Fruit fly (Drosophila melanogaster) whole organism, embryonic: ENCODE results near the gene path.
A peak's percentile ranks its signal among the peaks of the same experiment; 100 is the strongest.

ENCODE experiments used
- B-H1 ChIP-seq: fragments of 200-800 bp; sonication (Bioruptor generic); IDR thresholded peaks from 3 replicates; pipeline ENCODE4 v1.3.6; 2022; ENCODE audit warnings: missing biosample characterization, missing genetic modification characterization
- Bdp1 ChIP-seq: fragments of 200-800 bp; sonication (Bioruptor generic); optimal IDR thresholded peaks from 3 replicates; lab custom pipeline; 2016; ENCODE audit warnings: missing biosample characterization, missing genetic modification characterization
- Bgb ChIP-seq: fragments of 200-800 bp; sonication (Bioruptor generic); IDR thresholded peaks from 2 replicates; pipeline ENCODE4 v1.3.6; 2022; ENCODE audit warnings: missing biosample characterization, missing genetic modification characterization; ENCODE audit not compliant: partially characterized antibody
- CG10979 ChIP-seq: fragments of 200-800 bp; sonication (Bioruptor generic); optimal IDR thresholded peaks from 2 replicates; lab custom pipeline; 2018; ENCODE audit warnings: missing biosample characterization, mild to moderate bottlenecking, missing genetic modification characterization, moderate library complexity
- CG11247 ChIP-seq: fragments of 200-800 bp; sonication (Bioruptor generic); IDR thresholded peaks from 2 replicates; pipeline ENCODE4 v1.3.6; 2022; ENCODE audit warnings: missing biosample characterization, missing genetic modification characterization
- CG13287 ChIP-seq: fragments of 200-800 bp; sonication (Bioruptor generic); IDR thresholded peaks from 2 replicates; pipeline ENCODE4 v1.3.6; 2022; ENCODE audit warnings: missing biosample characterization, missing genetic modification characterization; ENCODE audit not compliant: partially characterized antibody
- CG13424 ChIP-seq: fragments of 200-800 bp; sonication (Bioruptor generic); optimal IDR thresholded peaks from 2 replicates; lab custom pipeline; 2019; ENCODE audit warnings: missing biosample characterization, mild to moderate bottlenecking, missing genetic modification characterization, moderate library complexity
- CG16813 ChIP-seq: fragments of 200-800 bp; sonication (Bioruptor generic); IDR thresholded peaks from 3 replicates; pipeline ENCODE4 v1.3.6; 2022; ENCODE audit warnings: missing biosample characterization, missing genetic modification characterization; ENCODE audit not compliant: partially characterized antibody
- CG17359 ChIP-seq: fragments of 200-800 bp; sonication (Bioruptor generic); optimal IDR thresholded peaks from 3 replicates; lab custom pipeline; 2018; ENCODE audit warnings: missing biosample characterization, mild to moderate bottlenecking, missing genetic modification characterization, moderate library complexity
- CG2199 ChIP-seq: fragments of 200-800 bp; sonication (Bioruptor generic); IDR thresholded peaks from 3 replicates; pipeline ENCODE4 v1.3.6; 2022; ENCODE audit warnings: missing biosample characterization, missing genetic modification characterization
- CG2202 ChIP-seq: fragments of 200-800 bp; sonication (Bioruptor generic); optimal IDR thresholded peaks from 2 replicates; lab custom pipeline; 2018; ENCODE audit warnings: missing biosample characterization, mild to moderate bottlenecking, missing genetic modification characterization
- CG31224 ChIP-seq: fragments of 200-800 bp; sonication (Bioruptor generic); IDR thresholded peaks from 2 replicates; pipeline ENCODE4 v1.3.6; 2022; ENCODE audit warnings: missing biosample characterization, missing genetic modification characterization
- CG6175 ChIP-seq: fragments of 200-800 bp; sonication (Bioruptor generic); IDR thresholded peaks from 3 replicates; pipeline ENCODE4 v1.3.6; 2022; ENCODE audit warnings: missing biosample characterization, missing genetic modification characterization
- CG7271 ChIP-seq: fragments of 200-800 bp; sonication (Bioruptor generic); optimal IDR thresholded peaks from 2 replicates; lab custom pipeline; 2018; ENCODE audit warnings: missing biosample characterization, mild to moderate bottlenecking, missing genetic modification characterization, moderate library complexity
- CG7928 ChIP-seq: fragments of 200-800 bp; sonication (Bioruptor generic); optimal IDR thresholded peaks from 2 replicates; lab custom pipeline; 2017; ENCODE audit warnings: missing biosample characterization, mild to moderate bottlenecking, missing genetic modification characterization
- CG7987 ChIP-seq: fragments of 200-800 bp; sonication (Bioruptor generic); optimal IDR thresholded peaks from 2 replicates; lab custom pipeline; 2018; ENCODE audit warnings: missing biosample characterization, mild to moderate bottlenecking, missing genetic modification characterization, moderate library complexity
- CG8359 ChIP-seq: fragments of 200-800 bp; sonication (Bioruptor generic); optimal IDR thresholded peaks from 2 replicates; lab custom pipeline; 2017; ENCODE audit warnings: missing biosample characterization, mild to moderate bottlenecking, missing genetic modification characterization, borderline replicate concordance
- Drgx ChIP-seq: fragments of 200-800 bp; sonication (Bioruptor generic); IDR thresholded peaks from 2 replicates; pipeline ENCODE4 v1.3.6; 2022; ENCODE audit warnings: missing biosample characterization, missing genetic modification characterization
- H2.0 ChIP-seq: fragments of 200-800 bp; sonication (Bioruptor generic); IDR thresholded peaks from 2 replicates; pipeline ENCODE4 v1.3.6; 2022; ENCODE audit warnings: missing biosample characterization, missing genetic modification characterization
- HHEX ChIP-seq: fragments of 200-800 bp; sonication (Bioruptor generic); optimal IDR thresholded peaks from 3 replicates; lab custom pipeline; 2017; ENCODE audit warnings: missing biosample characterization, mild to moderate bottlenecking, missing genetic modification characterization, missing genetic modification reagents
- HLHmδ ChIP-seq: fragments of 200-800 bp; sonication (Bioruptor generic); optimal IDR thresholded peaks from 2 replicates; lab custom pipeline; 2018; ENCODE audit warnings: missing biosample characterization, mild to moderate bottlenecking, missing genetic modification characterization, moderate library complexity
- Mrtf ChIP-seq: fragments of 200-800 bp; sonication (Bioruptor generic); IDR thresholded peaks from 3 replicates; pipeline ENCODE4 v1.3.6; 2022; ENCODE audit warnings: missing biosample characterization, missing genetic modification characterization
- Neu2 ChIP-seq: fragments of 200-800 bp; sonication (Bioruptor generic); optimal IDR thresholded peaks from 3 replicates; lab custom pipeline; 2016; ENCODE audit warnings: missing biosample characterization, missing genetic modification characterization, borderline replicate concordance
- Nf-YC ChIP-seq: fragments of 200-800 bp; optimal IDR thresholded peaks from 3 replicates; lab custom pipeline; 2019; ENCODE audit warnings: missing biosample characterization, mild to moderate bottlenecking, missing genetic modification characterization, moderate library complexity
- Opbp ChIP-seq: fragments of 200-800 bp; sonication (Bioruptor generic); IDR thresholded peaks from 3 replicates; pipeline ENCODE4 v1.3.6; 2022; ENCODE audit warnings: missing biosample characterization, missing genetic modification characterization; ENCODE audit not compliant: partially characterized antibody
- Pdp1 ChIP-seq, 2 experiments: fragments of 200-800 bp; sonication (Bioruptor generic); optimal IDR thresholded peaks; 3 replicates each; lab custom pipeline; 2016; ENCODE audit warnings: missing biosample characterization in 2 of 2, missing genetic modification characterization in 2 of 2, mild to moderate bottlenecking in 1 of 2, moderate library complexity in 1 of 2
- Sry-δ ChIP-seq: fragments of 200-800 bp; sonication (Bioruptor generic); optimal IDR thresholded peaks from 2 replicates; lab custom pipeline; 2016; ENCODE audit warnings: missing biosample characterization, missing genetic modification characterization
- bab2 ChIP-seq: fragments of 200-800 bp; sonication (Bioruptor generic); optimal IDR thresholded peaks from 2 replicates; lab custom pipeline; 2016; ENCODE audit warnings: missing biosample characterization, missing genetic modification characterization
- bsh ChIP-seq, 2 experiments: fragments of 200-800 bp; sonication (Bioruptor generic); optimal IDR thresholded peaks; 2 replicates each; lab custom pipeline; 2017 to 2018; ENCODE audit warnings: mild to moderate bottlenecking in 2 of 2, missing biosample characterization in 2 of 2, missing genetic modification characterization in 2 of 2, moderate library complexity in 1 of 2
- crp ChIP-seq, 2 experiments: fragments of 200-800 bp; sonication (Bioruptor generic); optimal IDR thresholded peaks; 2 replicates in 1 of 2; 3 replicates in 1 of 2; lab custom pipeline; 2017; ENCODE audit warnings: missing biosample characterization in 2 of 2, missing genetic modification characterization in 2 of 2, mild to moderate bottlenecking in 1 of 2, moderate library complexity in 1 of 2
- dan ChIP-seq: fragments of 200-800 bp; sonication (Bioruptor generic); IDR thresholded peaks from 2 replicates; pipeline ENCODE4 v1.3.6; 2022; ENCODE audit warnings: missing biosample characterization, missing genetic modification characterization
- ems ChIP-seq: fragments of 200-800 bp; sonication (Bioruptor generic); optimal IDR thresholded peaks from 3 replicates; lab custom pipeline; 2016; ENCODE audit warnings: missing biosample characterization, missing genetic modification characterization
- fd96Cb ChIP-seq: fragments of 200-800 bp; sonication (Bioruptor generic); optimal IDR thresholded peaks from 2 replicates; lab custom pipeline; 2018; ENCODE audit warnings: missing biosample characterization, mild to moderate bottlenecking, missing genetic modification characterization, moderate library complexity
- grau ChIP-seq: fragments of 200-800 bp; optimal IDR thresholded peaks from 3 replicates; lab custom pipeline; 2019; ENCODE audit warnings: missing biosample characterization, mild to moderate bottlenecking, missing genetic modification characterization, moderate library complexity
- kni ChIP-seq: fragments of 200-800 bp; sonication (Bioruptor generic); optimal IDR thresholded peaks from 3 replicates; lab custom pipeline; 2017; ENCODE audit warnings: mild to moderate bottlenecking, missing biosample characterization, missing genetic modification reagents, missing genetic modification characterization
- nerfin-2 ChIP-seq: fragments of 200-800 bp; sonication (Bioruptor generic); IDR thresholded peaks from 2 replicates; pipeline ENCODE4 v1.3.6; 2022; ENCODE audit warnings: missing biosample characterization, missing genetic modification characterization; ENCODE audit not compliant: partially characterized antibody
- otp ChIP-seq: fragments of 200-800 bp; sonication (Bioruptor generic); IDR thresholded peaks from 3 replicates; pipeline ENCODE4, ENCODE4 v1.3.6; 2022; ENCODE audit warnings: missing biosample characterization, missing genetic modification characterization
- pb ChIP-seq: fragments of 200-800 bp; sonication (Bioruptor generic); optimal IDR thresholded peaks from 3 replicates; lab custom pipeline; 2016; ENCODE audit warnings: missing biosample characterization, missing genetic modification characterization
- prd ChIP-seq, 3 experiments: fragments of >200 bp in 2 of 3; fragments of 200-800 bp in 1 of 3; sonication (Bioruptor generic) in 1 of 3; optimal IDR thresholded peaks in 2 of 3; IDR thresholded peaks in 1 of 3; 2 replicates in 2 of 3; 3 replicates in 1 of 3; pipeline versions ENCODE4 v1.3.6 to Lab custom; 2017 to 2022; ENCODE audit warnings: missing biosample characterization in 1 of 3, missing genetic modification characterization in 1 of 3
- ro ChIP-seq: fragments of 200-800 bp; sonication (Bioruptor generic); IDR thresholded peaks from 2 replicates; pipeline ENCODE4 v1.3.6; 2022; ENCODE audit warnings: missing biosample characterization, missing genetic modification characterization
- scrt ChIP-seq: fragments of 200-800 bp; sonication (Bioruptor generic); optimal IDR thresholded peaks from 2 replicates; lab custom pipeline; 2018; ENCODE audit warnings: missing biosample characterization, mild to moderate bottlenecking, missing genetic modification characterization, moderate library complexity
- sob ChIP-seq: fragments of 200-800 bp; sonication (Bioruptor generic); IDR thresholded peaks from 2 replicates; pipeline ENCODE4 v1.3.6; 2022; ENCODE audit warnings: missing biosample characterization, missing genetic modification characterization
- sqz ChIP-seq: fragments of 200-800 bp; sonication (Bioruptor generic); optimal IDR thresholded peaks from 3 replicates; lab custom pipeline; 2018; ENCODE audit warnings: missing biosample characterization, mild to moderate bottlenecking, missing genetic modification characterization
- toy ChIP-seq: fragments of 200-800 bp; sonication (Bioruptor generic); IDR thresholded peaks from 2 replicates; pipeline ENCODE4 v1.3.6; 2022; ENCODE audit warnings: missing biosample characterization, missing genetic modification characterization
- trh ChIP-seq: fragments of 200-800 bp; sonication (Bioruptor generic); optimal IDR thresholded peaks from 2 replicates; lab custom pipeline; 2016; ENCODE audit warnings: missing biosample characterization, missing genetic modification characterization
- unc-4 ChIP-seq: fragments of 200-800 bp; sonication (Bioruptor generic); IDR thresholded peaks from 2 replicates; pipeline ENCODE4 v1.3.6; 2022; ENCODE audit warnings: missing biosample characterization, missing genetic modification characterization; ENCODE audit not compliant: partially characterized antibody
- z ChIP-seq: fragments of 200-800 bp; sonication (Bioruptor generic); IDR thresholded peaks from 3 replicates; pipeline ENCODE4 v1.3.6; 2022; ENCODE audit warnings: missing biosample characterization, missing genetic modification characterization
- zen2 ChIP-seq: fragments of 200-800 bp; sonication (Bioruptor generic); IDR thresholded peaks from 3 replicates; pipeline ENCODE4 v1.3.6; 2022; ENCODE audit warnings: missing biosample characterization, missing genetic modification characterization; ENCODE audit not compliant: partially characterized antibody
- zfh1 ChIP-seq: fragments of 200-800 bp; sonication (Bioruptor generic); IDR thresholded peaks from 3 replicates; pipeline ENCODE4 v1.3.6; 2022; ENCODE audit warnings: missing biosample characterization, missing genetic modification characterization

path gene

DNA sequence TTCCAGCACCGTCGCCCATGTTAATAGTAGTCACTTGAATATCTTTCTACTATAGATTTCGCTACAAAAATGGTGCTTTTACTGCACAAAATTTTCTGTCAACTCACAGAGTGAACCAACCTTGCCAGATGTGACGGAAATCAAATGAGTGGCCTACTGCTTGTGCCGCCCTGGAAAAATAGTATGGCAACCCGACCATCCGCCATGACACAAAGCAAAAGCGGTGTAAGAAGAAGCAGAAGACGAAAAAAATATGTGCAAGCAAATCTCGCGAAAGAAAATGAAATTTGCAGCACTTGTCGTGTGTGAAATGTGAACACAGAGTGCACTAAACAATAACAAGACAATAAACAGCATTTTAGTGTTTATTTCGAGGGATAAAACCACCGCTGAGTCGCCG is 28.3 kb downstream of the path start, which contains the start of the genes Uch-L5 and Jarid2 (continued):
- TF ChIP-seq Opbp (GFP tag; lab: Robert Waterston, UW): peak; percentile 69
- no peak for TF ChIP-seq CG8359 (GFP tag; lab: Kevin White, UChicago)
- peak; percentile 33; the same call in 1 of the 2 replicates for TF ChIP-seq CG13287 (GFP tag; lab: Robert Waterston, UW)
- TF ChIP-seq ro (GFP tag; lab: Robert Waterston, UW): no peak
- TF ChIP-seq fd96Cb (tag; lab: Kevin White, UChicago): no peak
- TF ChIP-seq Mrtf (GFP tag; lab: Robert Waterston, UW): no peak
- no peak for TF ChIP-seq pb
- TF ChIP-seq Bdp1 (GFP tag; lab: Kevin White, UChicago): peak; percentile 24
- no peak for TF ChIP-seq H2.0 (GFP tag; lab: Robert Waterston, UW)
- TF ChIP-seq sob (GFP tag; lab: Robert Waterston, UW): peak; percentile 55
- TF ChIP-seq CG6175 (GFP tag; lab: Robert Waterston, UW): no peak
- TF ChIP-seq bsh (GFP tag; optimal IDR thresholded peaks at IDR 0.05; lab: Kevin White, UChicago): peak in 1 of 2 experiments; percentile 0
- TF ChIP-seq CG7987: peak; percentile 72
- TF ChIP-seq zen2 (GFP tag; lab: Robert Waterston, UW): no peak
- 0 out of 2 replicates have a peak, but pooled peaks have one; percentile 17 for TF ChIP-seq unc-4
- peak; percentile 36 for TF ChIP-seq CG13424 (tag; lab: Kevin White, UChicago)
- TF ChIP-seq sqz: peak; percentile 77
- 0 out of 2 replicates have a peak, but pooled peaks have one; percentile 6 for TF ChIP-seq CG11247 (GFP tag; lab: Robert Waterston, UW)
- no peak; the same call in 2 of the 3 replicates for TF ChIP-seq CG16813 (GFP tag; lab: Robert Waterston, UW)
- peak; percentile 31; the same call in 1 of the 2 replicates for TF ChIP-seq Drgx (GFP tag; lab: Robert Waterston, UW)
- peak; percentile 24 for TF ChIP-seq HLHmδ (GFP tag; lab: Kevin White, UChicago)
- no peak for TF ChIP-seq toy (GFP tag; lab: Robert Waterston, UW)
- TF ChIP-seq Bgb (GFP tag; lab: Robert Waterston, UW): peak; percentile 45
- TF ChIP-seq trh (GFP tag; lab: Kevin White, UChicago): no peak
- no peak for TF ChIP-seq nerfin-2 (GFP tag; lab: Robert Waterston, UW)
- TF ChIP-seq Nf-YC: peak; percentile 46
- TF ChIP-seq grau (tag; lab: Kevin White, UChicago): peak; percentile 43
- TF ChIP-seq CG7928 (GFP tag; lab: Kevin White, UChicago): peak; percentile 98
- peak in 1 of 2 experiments; percentile 27 for TF ChIP-seq crp (GFP tag; optimal IDR thresholded peaks at IDR 0.05; lab: Kevin White, UChicago)
- TF ChIP-seq otp (GFP tag; lab: Robert Waterston, UW): no peak
- peak; percentile 48 for TF ChIP-seq CG10979 (tag; lab: Kevin White, UChicago)
- peak; percentile 36 for TF ChIP-seq HHEX (GFP tag; lab: Kevin White, UChicago)
- TF ChIP-seq Neu2 (GFP tag; lab: Kevin White, UChicago): no peak
- TF ChIP-seq CG7271 (tag; lab: Kevin White, UChicago): peak; percentile 48
- TF ChIP-seq bab2 (GFP tag; lab: Kevin White, UChicago): peak; percentile 15
- no peak for TF ChIP-seq dan (GFP tag; lab: Robert Waterston, UW)
- TF ChIP-seq CG17359 (tag; lab: Kevin White, UChicago): peak; percentile 11
- no peak for TF ChIP-seq zfh1 (GFP tag; lab: Robert Waterston, UW)
- TF ChIP-seq CG2199: no peak
- TF ChIP-seq CG31224 (GFP tag; lab: Robert Waterston, UW): no peak
- TF ChIP-seq Pdp1 (GFP tag; optimal IDR thresholded peaks at IDR 0.05; lab: Kevin White, UChicago): peak; percentile 47 to 54
- TF ChIP-seq Sry-δ (GFP tag; lab: Kevin White, UChicago): peak; percentile 62
- TF ChIP-seq B-H1 (GFP tag; lab: Robert Waterston, UW): no peak
- no peak for TF ChIP-seq prd (optimal IDR thresholded peaks at IDR 0.05; lab: Kevin White, UChicago)
- 0 out of 3 replicates have a peak, but pooled peaks have one; percentile 27 for TF ChIP-seq prd (GFP tag; IDR thresholded peaks at IDR 0.05; lab: Robert Waterston, UW)
- no peak for TF ChIP-seq CG2202 (tag; lab: Kevin White, UChicago)
- no peak for TF ChIP-seq z (GFP tag; lab: Robert Waterston, UW)
- TF ChIP-seq scrt (GFP tag; lab: Kevin White, UChicago): no peak
- TF ChIP-seq kni: peak; percentile 14
- peak; percentile 55 for TF ChIP-seq ems (GFP tag; lab: Kevin White, UChicago)
